Worm (Caenorhabditis elegans): ENCODE measurements around the gene srab-6.

- TF ChIP-seq ceh-82 (tag; optimal IDR thresholded peaks at IDR 0.05) (no peak), alr-1 (tag; optimal IDR thresholded peaks at IDR 0.05; ENCODE audit: borderline replicate concordance) (no peak), elt-2 (tag; optimal IDR thresholded peaks at IDR 0.05) (no peak), efl-1 (optimal IDR thresholded peaks at IDR 0.05) (no peak), efl-1 (GFP tag; optimal IDR thresholded peaks at IDR 0.05 in 1 of 2) (no peak), mef-2 (tag; optimal IDR thresholded peaks at IDR 0.05) (no peak), lsy-2 (tag; optimal IDR thresholded peaks at IDR 0.05) (no peak), elt-3 (tag; optimal IDR thresholded peaks at IDR 0.05) (no peak), nhr-11 (tag; optimal IDR thresholded peaks at IDR 0.05) (no peak), nhr-237 (tag; optimal IDR thresholded peaks at IDR 0.05) (no peak), aly-2 (tag; optimal IDR thresholded peaks at IDR 0.05) (no peak), irx-1 (tag; optimal IDR thresholded peaks at IDR 0.05) (no peak), snpc-4 (tag; optimal IDR thresholded peaks at IDR 0.05) (no peak)
Observed at ce11 chrV:3100527-3100926, 51.2 kb downstream of the srab-6 start.

Measured in whole organism, L1 larva.